Fruit fly (Drosophila melanogaster): Measurements from ENCODE around the gene CG17806.

dm6 chr3R:17759773-17760476 is 43.1 kb downstream of the CG17806 start:
- TF ChIP-seq Dll (optimal IDR thresholded peaks at IDR 0.05), result no peak
- no peak for TF ChIP-seq CG8478 (optimal IDR thresholded peaks at IDR 0.05)
- no peak for TF ChIP-seq usp (GFP tag; optimal IDR thresholded peaks at IDR 0.05)
- no peak for TF ChIP-seq pan (optimal IDR thresholded peaks at IDR 0.05)

Data from whole organism.